Worm (Caenorhabditis elegans) whole organism, young adult: ENCODE results near the gene osta-3.

Experiments used
- D2030.7 ChIP-seq: fragments of 200-800 bp; sonication (Bioruptor generic); IDR thresholded peaks from 2 replicates; pipeline ENCODE4 v1.3.6; 2022; ENCODE audit warnings: missing genetic modification reagents, missing genetic modification characterization, missing compliant biosample characterization
- F22D6.2 ChIP-seq: sonication (generic microtip); optimal IDR thresholded peaks from 2 replicates; lab custom pipeline; 2016; ENCODE audit warnings: mild to moderate bottlenecking, missing genetic modification characterization, missing compliant biosample characterization
- F39B2.1 ChIP-seq: fragments of 200-800 bp; sonication (Bioruptor generic); IDR thresholded peaks from 2 replicates; pipeline ENCODE4 v1.3.6; 2022; ENCODE audit warnings: missing genetic modification reagents, missing genetic modification characterization, missing compliant biosample characterization
- F52B5.7 ChIP-seq: sonication (generic microtip); optimal IDR thresholded peaks from 2 replicates; lab custom pipeline; 2016; ENCODE audit warnings: mild to moderate bottlenecking, missing genetic modification characterization, missing compliant biosample characterization
- F57A8.1 ChIP-seq: fragments of 200-800 bp; sonication (Bioruptor generic); optimal IDR thresholded peaks from 2 replicates; lab custom pipeline; 2018; ENCODE audit warnings: mild to moderate bottlenecking, missing genetic modification characterization, moderate library complexity, missing compliant biosample characterization
- Y53G8AR.9 ChIP-seq: fragments of 200-800 bp; sonication (Bioruptor generic); conservative IDR thresholded peaks from 2 replicates; pipeline ENCODE4 v1.3.6; 2022; ENCODE audit warnings: missing genetic modification reagents, missing genetic modification characterization, missing compliant biosample characterization
- Y56A3A.18 ChIP-seq: fragments of 200-800 bp; sonication (Bioruptor generic); IDR thresholded peaks from 2 replicates; pipeline ENCODE4 v1.3.6; 2022; ENCODE audit warnings: missing genetic modification reagents, missing genetic modification characterization, missing compliant biosample characterization
- Y67H2A.10 ChIP-seq: fragments of 200-800 bp; sonication (Bioruptor generic); conservative IDR thresholded peaks from 2 replicates; pipeline ENCODE4 v1.3.6; 2022; ENCODE audit warnings: missing genetic modification reagents, missing genetic modification characterization, missing compliant biosample characterization
- Y95B8A.8 ChIP-seq: fragments of 200-800 bp; sonication (Bioruptor generic); IDR thresholded peaks from 2 replicates; pipeline ENCODE4 v1.3.6; 2022; ENCODE audit warnings: missing genetic modification reagents, missing genetic modification characterization, missing compliant biosample characterization
- akir-1 ChIP-seq: fragments of 200-800 bp; sonication (Bioruptor generic); optimal IDR thresholded peaks from 2 replicates; lab custom pipeline; 2018; ENCODE audit warnings: mild to moderate bottlenecking, missing genetic modification characterization, moderate library complexity, missing compliant biosample characterization
- bed-1 ChIP-seq: fragments of 200-800 bp; sonication (Bioruptor generic); IDR thresholded peaks from 2 replicates; pipeline ENCODE4 v1.3.6; 2022; ENCODE audit warnings: missing genetic modification reagents, missing genetic modification characterization, missing compliant biosample characterization
- cebp-1 ChIP-seq, 2 experiments: fragments of 200-800 bp in 1 of 2; sonication (Bioruptor generic) in 1 of 2; sonication (generic microtip) in 1 of 2; IDR thresholded peaks in 1 of 2; optimal IDR thresholded peaks in 1 of 2; 2 replicates each; pipeline versions ENCODE4 v1.3.6 to Lab custom; 2017 to 2022; ENCODE audit warnings: missing compliant biosample characterization in 2 of 2, missing genetic modification characterization in 2 of 2, mild to moderate bottlenecking in 1 of 2, missing genetic modification reagents in 1 of 2, moderate library complexity in 1 of 2
- cebp-2 ChIP-seq: fragments of 200-800 bp; sonication (Bioruptor generic); IDR thresholded peaks from 2 replicates; pipeline ENCODE4 v1.3.6; 2022; ENCODE audit warnings: missing genetic modification characterization, missing compliant biosample characterization
- ceh-27 ChIP-seq: fragments of 200-800 bp; sonication (Bioruptor generic); optimal IDR thresholded peaks from 2 replicates; lab custom pipeline; 2018; ENCODE audit warnings: mild to moderate bottlenecking, missing genetic modification characterization, moderate library complexity, missing compliant biosample characterization
- dox-1 ChIP-seq: fragments of 200-800 bp; sonication (Bioruptor generic); IDR thresholded peaks from 2 replicates; pipeline ENCODE4 v1.3.6; 2022; ENCODE audit warnings: missing genetic modification reagents, missing genetic modification characterization, missing compliant biosample characterization
- egrh-3 ChIP-seq: fragments of 200-800 bp; sonication (Bioruptor generic); IDR thresholded peaks from 2 replicates; pipeline ENCODE4 v1.3.6; 2022; ENCODE audit warnings: missing genetic modification reagents, missing genetic modification characterization, missing compliant biosample characterization
- ets-4 ChIP-seq: fragments of 200-800 bp; sonication (Bioruptor generic); optimal IDR thresholded peaks from 2 replicates; lab custom pipeline; 2018; ENCODE audit warnings: mild to moderate bottlenecking, missing genetic modification characterization, missing compliant biosample characterization
- him-1 ChIP-seq: sonication (generic microtip); optimal IDR thresholded peaks from 2 replicates; lab custom pipeline; 2016; ENCODE audit warnings: missing genotype, missing genetic modification reagents, missing genetic modification characterization, missing compliant biosample characterization
- hlh-12 ChIP-seq: sonication (generic microtip); optimal IDR thresholded peaks from 2 replicates; lab custom pipeline; 2016; ENCODE audit warnings: missing genetic modification characterization, missing compliant biosample characterization
- hmg-1.2 ChIP-seq: fragments of 200-800 bp; sonication (Bioruptor generic); IDR thresholded peaks from 2 replicates; pipeline ENCODE4 v1.3.6; 2022; ENCODE audit warnings: missing genetic modification reagents, missing genetic modification characterization, missing compliant biosample characterization
- let-526 ChIP-seq: fragments of 200-800 bp; sonication (Bioruptor generic); IDR thresholded peaks from 2 replicates; pipeline ENCODE4 v1.3.6; 2022; ENCODE audit warnings: missing genetic modification reagents, missing genetic modification characterization, missing compliant biosample characterization
- lsl-1 ChIP-seq: fragments of 200-800 bp; sonication (Bioruptor generic); optimal IDR thresholded peaks from 2 replicates; lab custom pipeline; 2018; ENCODE audit warnings: mild to moderate bottlenecking, missing genetic modification characterization, moderate library complexity, missing compliant biosample characterization
- madf-6 ChIP-seq: fragments of 200-800 bp; sonication (Bioruptor generic); IDR thresholded peaks from 2 replicates; pipeline ENCODE4 v1.3.6; 2022; ENCODE audit warnings: missing genetic modification reagents, missing genetic modification characterization, missing compliant biosample characterization
- nfya-1 ChIP-seq: sonication (generic microtip); optimal IDR thresholded peaks from 2 replicates; lab custom pipeline; 2017; ENCODE audit warnings: antibody characterized with exemption, missing compliant biosample characterization, missing genetic modification characterization, borderline replicate concordance; ENCODE audit not compliant: insufficient read depth
- nfya-2 ChIP-seq: fragments of 200-800 bp; sonication (Bioruptor generic); IDR thresholded peaks from 2 replicates; pipeline ENCODE4 v1.3.6; 2022; ENCODE audit warnings: missing genetic modification reagents, missing genetic modification characterization, missing compliant biosample characterization
- nhr-27 ChIP-seq: fragments of 200-800 bp; sonication (Bioruptor generic); optimal IDR thresholded peaks from 2 replicates; lab custom pipeline; 2018; ENCODE audit warnings: mild to moderate bottlenecking, missing genetic modification characterization, moderate library complexity, missing compliant biosample characterization
- nhr-80 ChIP-seq: sonication (generic microtip); optimal IDR thresholded peaks from 2 replicates; lab custom pipeline; 2016; ENCODE audit warnings: missing genetic modification characterization, missing compliant biosample characterization
- pbrm-1 ChIP-seq: fragments of 200-800 bp; sonication (Bioruptor generic); IDR thresholded peaks from 2 replicates; pipeline ENCODE4 v1.3.6; 2022; ENCODE audit warnings: missing genetic modification reagents, missing genetic modification characterization, missing compliant biosample characterization
- pha-4 ChIP-seq: fragments of 150-350 bp; sonication (generic microtip); optimal IDR thresholded peaks from 2 replicates; lab custom pipeline; 2014; ENCODE audit warnings: missing biosample characterization, missing genetic modification reagents, missing genetic modification characterization
- sdz-38 ChIP-seq: sonication (generic microtip); optimal IDR thresholded peaks from 2 replicates; lab custom pipeline; 2016; ENCODE audit warnings: missing genotype, missing genetic modification characterization, missing compliant biosample characterization
- snpc-4 ChIP-seq, 5 experiments: fragments of 150-350 bp in 1 of 5; sonication (generic microtip) in 4 of 5; optimal IDR thresholded peaks; 2 replicates each; lab custom pipeline; 2014 to 2018; ENCODE audit warnings: missing genetic modification characterization in 5 of 5, missing biosample characterization in 3 of 5, antibody characterized with exemption in 2 of 5, mild to moderate bottlenecking in 2 of 5, missing compliant biosample characterization in 2 of 5, missing genotype in 2 of 5, moderate library complexity in 2 of 5, missing genetic modification reagents in 1 of 5
- unc-130 ChIP-seq: sonication (generic microtip); optimal IDR thresholded peaks from 2 replicates; lab custom pipeline; 2016; ENCODE audit warnings: missing genetic modification reagents, missing genetic modification characterization, missing compliant biosample characterization
- unc-62 ChIP-seq: fragments of 150-350 bp; optimal IDR thresholded peaks from 2 replicates; lab custom pipeline; 2014; ENCODE audit warnings: missing biosample characterization, missing genetic modification reagents, missing genetic modification characterization
- zfh-2 ChIP-seq: fragments of 200-800 bp; sonication (Bioruptor generic); conservative IDR thresholded peaks from 2 replicates; pipeline ENCODE4 v1.3.6; 2022; ENCODE audit warnings: missing genetic modification reagents, missing genetic modification characterization, missing compliant biosample characterization
- ztf-6 ChIP-seq: fragments of 200-800 bp; sonication (Bioruptor generic); IDR thresholded peaks from 2 replicates; pipeline ENCODE4 v1.3.6; 2022; ENCODE audit warnings: missing genetic modification reagents, missing genetic modification characterization, missing compliant biosample characterization

The osta-3 gene

ce11 chrII:14810609-14811008 lies 1.7 kb upstream of the osta-3 start:
- TF ChIP-seq snpc-4 (GFP tag; optimal IDR thresholded peaks at IDR 0.05; lab: Kevin White, UChicago), result no peak
- peak in 1 of 4 experiments; percentile 17 for TF ChIP-seq snpc-4 (tag; optimal IDR thresholded peaks at IDR 0.05; lab: Kevin White, UChicago)
- no peak for TF ChIP-seq pbrm-1 (GFP tag; lab: Robert Waterston, UW)
- TF ChIP-seq cebp-2 (GFP tag; lab: Robert Waterston, UW), result no peak
- no peak for TF ChIP-seq cebp-1 (GFP tag; IDR thresholded peaks at IDR 0.05; lab: Robert Waterston, UW)
- TF ChIP-seq cebp-1 (tag; optimal IDR thresholded peaks at IDR 0.05; lab: Kevin White, UChicago), result peak; percentile 18
- TF ChIP-seq egrh-3, result no peak
- no peak; the same call in 1 of the 2 replicates for TF ChIP-seq hmg-1.2 (GFP tag; lab: Robert Waterston, UW)

ce11 chrII:14811472-14811871 lies 859 bp upstream of the osta-3 start:
- no peak for TF ChIP-seq unc-130
- peak; percentile 80; the same call in 1 of the 2 replicates for TF ChIP-seq hmg-1.2 (GFP tag; lab: Robert Waterston, UW)
- 0 out of 2 replicates have a peak, but pooled peaks have one; percentile 12 for TF ChIP-seq cebp-1 (GFP tag; IDR thresholded peaks at IDR 0.05; lab: Robert Waterston, UW)
- peak; percentile 45 for TF ChIP-seq cebp-1 (tag; optimal IDR thresholded peaks at IDR 0.05; lab: Kevin White, UChicago)
- TF ChIP-seq unc-62 (GFP tag; lab: Kevin White, UChicago), result peak; percentile 38
- TF ChIP-seq let-526 (GFP tag; lab: Robert Waterston, UW), result no peak
- no peak for TF ChIP-seq nhr-27 (tag; lab: Kevin White, UChicago)
- TF ChIP-seq lsl-1 (GFP tag; lab: Kevin White, UChicago), result no peak
- no peak for TF ChIP-seq F57A8.1 (GFP tag; lab: Kevin White, UChicago)
- no peak for TF ChIP-seq Y56A3A.18 (GFP tag; lab: Robert Waterston, UW)
- TF ChIP-seq nhr-80 (tag; lab: Kevin White, UChicago), result peak; percentile 53
- TF ChIP-seq sdz-38, result no peak
- no peak for TF ChIP-seq nfya-2 (GFP tag; lab: Robert Waterston, UW)
- no peak for TF ChIP-seq ets-4 (GFP tag; lab: Kevin White, UChicago)
- no peak for TF ChIP-seq ceh-27 (GFP tag; lab: Kevin White, UChicago)
- no peak for TF ChIP-seq F39B2.1 (GFP tag; lab: Robert Waterston, UW)
- 0 out of 2 replicates have a peak, but pooled peaks have one; percentile 21 for TF ChIP-seq zfh-2 (GFP tag; lab: Robert Waterston, UW)
- no peak for TF ChIP-seq F52B5.7 (tag; lab: Kevin White, UChicago)
- no peak for TF ChIP-seq nfya-1 (tag; lab: Kevin White, UChicago)

- peak; percentile 84 for TF ChIP-seq nhr-80 (tag; lab: Kevin White, UChicago)
- no peak for TF ChIP-seq cebp-1 (GFP tag; IDR thresholded peaks at IDR 0.05; lab: Robert Waterston, UW)
- peak; percentile 38 for TF ChIP-seq cebp-1 (tag; optimal IDR thresholded peaks at IDR 0.05; lab: Kevin White, UChicago)
- no peak for TF ChIP-seq cebp-2 (GFP tag; lab: Robert Waterston, UW)
- TF ChIP-seq bed-1 (GFP tag; lab: Robert Waterston, UW), result no peak
- no peak for TF ChIP-seq ztf-6 (GFP tag; lab: Robert Waterston, UW)
- no peak for TF ChIP-seq F22D6.2
- no peak for TF ChIP-seq him-1 (tag; lab: Kevin White, UChicago)
- TF ChIP-seq dox-1 (GFP tag; lab: Robert Waterston, UW), result peak; percentile 45; the same call in 1 of the 2 replicates
- TF ChIP-seq D2030.7 (GFP tag; lab: Robert Waterston, UW), result no peak
- TF ChIP-seq unc-62 (GFP tag; lab: Kevin White, UChicago), result peak; percentile 24
- no peak for TF ChIP-seq lsl-1 (GFP tag; lab: Kevin White, UChicago)
- TF ChIP-seq pha-4 (tag; lab: Kevin White, UChicago), result no peak
- no peak for TF ChIP-seq akir-1
- 0 out of 2 replicates have a peak, but pooled peaks have one; percentile 39 for TF ChIP-seq Y53G8AR.9
- TF ChIP-seq, all 124 proteins: peak for 5
Measured at ce11 chrII:14812661-14813060, 330 bp downstream of the osta-3 start.

- TF ChIP-seq Y95B8A.8 (no peak), lsl-1 (GFP tag; lab: Kevin White, UChicago) (peak; percentile 69), Y67H2A.10 (no peak), madf-6 (GFP tag; lab: Robert Waterston, UW) (0 out of 2 replicates have a peak, but pooled peaks have one; percentile 9), hlh-12 (tag; lab: Kevin White, UChicago) (no peak)
Measured at ce11 chrII:14813106-14813505, 775 bp downstream of the osta-3 start.
